Worm (Caenorhabditis elegans) whole organism, young adult: Measurements from ENCODE around the gene ins-4.

ENCODE experiments used
- ceh-27 ChIP-seq: fragments of 200-800 bp; sonication (Bioruptor generic); optimal IDR thresholded peaks from 2 replicates; lab custom pipeline; 2018; ENCODE audit warnings: mild to moderate bottlenecking, missing genetic modification characterization, moderate library complexity, missing compliant biosample characterization
- ceh-58 ChIP-seq: fragments of 200-800 bp; sonication (Bioruptor generic); IDR thresholded peaks from 2 replicates; pipeline ENCODE4 v1.3.6; 2022; ENCODE audit warnings: missing genetic modification characterization, missing compliant biosample characterization
- dpff-1 ChIP-seq: sonication (generic microtip); optimal IDR thresholded peaks from 2 replicates; lab custom pipeline; 2017; ENCODE audit warnings: mild to moderate bottlenecking, missing genetic modification characterization, missing compliant biosample characterization
- dpl-1 ChIP-seq: fragments of 150-350 bp; optimal IDR thresholded peaks from 2 replicates; lab custom pipeline; 2014; ENCODE audit warnings: missing biosample characterization, missing genetic modification reagents, missing genetic modification characterization
- efl-1 ChIP-seq: fragments of 150-350 bp; optimal IDR thresholded peaks from 2 replicates; lab custom pipeline; 2014; ENCODE audit warnings: missing biosample characterization, missing genetic modification reagents, missing genetic modification characterization
- egl-18 ChIP-seq: fragments of 200-800 bp; sonication (Bioruptor generic); IDR thresholded peaks from 2 replicates; pipeline ENCODE4 v1.3.6; 2022; ENCODE audit warnings: missing genetic modification reagents, missing genetic modification characterization, missing compliant biosample characterization
- egl-44 ChIP-seq: fragments of 200-800 bp; sonication (Bioruptor generic); IDR thresholded peaks from 2 replicates; pipeline ENCODE4 v1.3.6; 2022; ENCODE audit warnings: missing genetic modification reagents, missing genetic modification characterization, missing compliant biosample characterization
- madf-6 ChIP-seq: fragments of 200-800 bp; sonication (Bioruptor generic); IDR thresholded peaks from 2 replicates; pipeline ENCODE4 v1.3.6; 2022; ENCODE audit warnings: missing genetic modification reagents, missing genetic modification characterization, missing compliant biosample characterization
- madf-8 ChIP-seq: fragments of 200-800 bp; sonication (Bioruptor generic); conservative IDR thresholded peaks from 2 replicates; pipeline ENCODE4 v1.3.6; 2022; ENCODE audit warnings: missing genetic modification reagents, missing genetic modification characterization, missing compliant biosample characterization
- mel-28 ChIP-seq: sonication (generic microtip); optimal IDR thresholded peaks from 2 replicates; lab custom pipeline; 2016; ENCODE audit warnings: borderline replicate concordance, mild to moderate bottlenecking, missing genetic modification characterization, missing compliant biosample characterization
- zfh-2 ChIP-seq: fragments of 200-800 bp; sonication (Bioruptor generic); conservative IDR thresholded peaks from 2 replicates; pipeline ENCODE4 v1.3.6; 2022; ENCODE audit warnings: missing genetic modification reagents, missing genetic modification characterization, missing compliant biosample characterization
- ztf-18 ChIP-seq: sonication (generic microtip); optimal IDR thresholded peaks from 2 replicates; lab custom pipeline; 2016; ENCODE audit warnings: missing genotype, mild to moderate bottlenecking, missing genetic modification characterization, missing compliant biosample characterization

The ins-4 gene

DNA sequence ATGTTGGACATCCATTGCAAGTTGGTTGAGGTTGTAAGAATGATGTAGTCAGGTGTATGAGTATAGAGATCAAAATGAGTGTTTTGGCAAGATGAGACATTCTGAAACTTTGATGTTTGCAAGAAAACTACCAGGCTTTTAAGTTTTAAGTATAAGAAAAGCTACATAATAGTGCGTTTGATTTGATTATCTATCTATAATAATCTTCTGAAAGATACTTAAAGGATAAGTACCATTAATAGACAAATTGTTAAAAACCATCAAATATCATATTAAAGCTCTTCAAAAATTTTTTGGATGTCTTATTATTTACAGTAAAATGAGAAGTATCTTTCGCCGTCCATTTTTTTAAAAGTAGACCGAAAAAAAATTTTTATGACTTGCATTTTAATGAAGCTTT is 47.0 kb downstream of the ins-4 start, which contains the start of gene R12C12.10:
Gene R12C12.10 (minus strand): TSS at position 101 of the 400 bp plus-strand sequence.
- TF ChIP-seq egl-44 (no peak), dpl-1 (GFP tag; lab: Kevin White, UChicago) (no peak), zfh-2 (GFP tag; lab: Robert Waterston, UW) (no peak), mel-28 (tag; lab: Kevin White, UChicago) (no peak)

DNA sequence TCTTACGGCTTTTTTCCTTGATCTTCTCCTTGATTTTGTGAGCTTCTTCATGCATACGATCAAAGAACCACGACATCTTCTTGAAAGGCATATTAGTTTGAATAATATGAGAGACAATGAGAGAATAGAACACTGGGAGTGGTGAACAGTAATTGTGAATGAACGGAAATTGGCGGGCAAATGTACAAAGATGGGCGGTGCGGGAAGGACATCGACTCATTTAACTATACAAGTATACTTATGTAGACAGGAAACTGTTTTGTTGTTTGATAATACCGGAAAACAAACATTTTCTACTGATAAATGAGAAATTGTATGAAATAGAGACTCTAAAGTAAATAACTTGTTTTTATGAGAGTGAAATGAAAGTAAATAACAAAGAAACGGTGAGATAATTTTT is 48.9 kb downstream of the ins-4 start, which contains the start of gene R12C12.5:
Gene R12C12.5 (minus strand): TSS at position 101 of the 400 bp plus-strand sequence.
- TF ChIP-seq efl-1 (GFP tag; lab: Kevin White, UChicago) (peak; percentile 37), ceh-27 (GFP tag; lab: Kevin White, UChicago) (no peak), madf-8 (0 out of 2 replicates have a peak, but pooled peaks have one; percentile 27), egl-18 (no peak)

DNA sequence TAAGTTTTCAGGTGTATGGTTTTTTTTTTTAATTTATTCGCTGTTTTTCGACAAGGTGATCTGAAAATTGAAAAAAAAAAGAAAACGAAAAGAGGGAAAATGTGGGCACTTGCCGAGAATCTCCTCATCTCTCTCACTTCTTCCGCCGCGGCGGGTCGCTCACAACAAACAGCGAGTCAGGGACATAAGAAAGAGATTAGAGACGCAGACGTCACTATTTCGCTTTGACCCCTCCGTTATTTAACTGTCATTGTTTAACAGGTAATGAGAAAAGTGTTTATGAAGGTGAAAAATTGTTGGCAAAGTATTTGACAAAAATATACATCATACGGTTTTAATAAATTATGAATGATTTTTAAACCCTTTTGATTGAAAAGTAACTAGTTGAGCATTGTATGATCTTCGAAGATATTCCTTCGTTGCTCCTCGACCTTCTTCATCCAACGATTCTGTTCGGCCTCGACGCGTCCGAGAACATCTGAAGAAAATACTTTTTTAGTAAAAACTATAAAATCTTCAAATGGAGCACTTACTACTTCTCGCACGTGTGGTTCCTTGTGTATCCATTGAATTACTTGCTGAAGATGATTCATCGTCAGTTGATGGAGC is 50.0 kb downstream of the ins-4 start:
- TF ChIP-seq madf-6 (GFP tag; lab: Robert Waterston, UW) (peak; percentile 36; the same call in 1 of the 2 replicates), ceh-58 (GFP tag; lab: Robert Waterston, UW) (no peak), ztf-18 (tag; lab: Kevin White, UChicago) (peak; percentile 60), dpff-1 (tag; lab: Kevin White, UChicago) (no peak)
- TF ChIP-seq, all 124 proteins: peak for 2
